Fruit fly (Drosophila melanogaster) whole organism, prepupa: ENCODE measurements around the gene kek6.

Experiments used
- CG10669 ChIP-seq: fragments of 200-800 bp; sonication (Bioruptor generic); optimal IDR thresholded peaks from 3 replicates; lab custom pipeline; 2018; ENCODE audit warnings: missing biosample characterization, mild to moderate bottlenecking, missing genetic modification characterization, moderate library complexity
- CG15336 ChIP-seq: fragments of 200-800 bp; sonication (Bioruptor generic); IDR thresholded peaks from 2 replicates; pipeline ENCODE4 v1.3.6; 2022; ENCODE audit warnings: missing biosample characterization, missing genetic modification characterization
- CG31627 ChIP-seq: fragments of 200-800 bp; sonication (Bioruptor generic); optimal IDR thresholded peaks from 3 replicates; lab custom pipeline; 2016; ENCODE audit warnings: missing biosample characterization, missing genetic modification characterization
- Gug ChIP-seq: fragments of 200-800 bp; sonication (Bioruptor generic); IDR thresholded peaks from 2 replicates; pipeline ENCODE4 v1.3.6; 2022; ENCODE audit warnings: missing biosample characterization, missing genetic modification characterization
- Sox14 ChIP-seq: fragments of 200-800 bp; sonication (Bioruptor generic); optimal IDR thresholded peaks from 3 replicates; lab custom pipeline; 2016; ENCODE audit warnings: missing biosample characterization, missing genetic modification characterization
- ss ChIP-seq, 2 experiments: fragments of 200-800 bp; sonication (Bioruptor generic); optimal IDR thresholded peaks; 2 replicates in 1 of 2; 3 replicates in 1 of 2; lab custom pipeline; 2017 to 2018; ENCODE audit warnings: mild to moderate bottlenecking in 2 of 2, missing biosample characterization in 2 of 2, missing genetic modification characterization in 2 of 2, moderate library complexity in 1 of 2

dm6 chr3R:31612564-31612963 is 9.4 kb upstream of the kek6 start, which contains the start of gene CycG:
- no peak for TF ChIP-seq CG31627 (GFP tag; lab: Kevin White, UChicago)
- TF ChIP-seq ss (GFP tag; optimal IDR thresholded peaks at IDR 0.05; lab: Kevin White, UChicago), result no peak
- TF ChIP-seq Sox14, result no peak
- no peak for TF ChIP-seq Gug
- TF ChIP-seq CG15336 (GFP tag; lab: Robert Waterston, UW), result no peak
- TF ChIP-seq CG10669 (GFP tag; lab: Kevin White, UChicago), result no peak
